Fruit fly (Drosophila melanogaster): ENCODE data around the gene Six4.
A peak's percentile ranks its signal among the peaks of the same experiment; 100 is the strongest.

Gene Six4

dm6 chr3L:20761482-20761881, 31.1 kb downstream of the Six4 start:
- TF ChIP-seq CG12104 (GFP tag; optimal IDR thresholded peaks at IDR 0.05), result no peak
- TF ChIP-seq hb (GFP tag; IDR thresholded peaks at IDR 0.05; ENCODE audit: partially characterized antibody), result 0 out of 3 replicates have a peak, but pooled peaks have one; percentile 54
- no peak for TF ChIP-seq Lim3 (GFP tag; IDR thresholded peaks at IDR 0.05)

DNA sequence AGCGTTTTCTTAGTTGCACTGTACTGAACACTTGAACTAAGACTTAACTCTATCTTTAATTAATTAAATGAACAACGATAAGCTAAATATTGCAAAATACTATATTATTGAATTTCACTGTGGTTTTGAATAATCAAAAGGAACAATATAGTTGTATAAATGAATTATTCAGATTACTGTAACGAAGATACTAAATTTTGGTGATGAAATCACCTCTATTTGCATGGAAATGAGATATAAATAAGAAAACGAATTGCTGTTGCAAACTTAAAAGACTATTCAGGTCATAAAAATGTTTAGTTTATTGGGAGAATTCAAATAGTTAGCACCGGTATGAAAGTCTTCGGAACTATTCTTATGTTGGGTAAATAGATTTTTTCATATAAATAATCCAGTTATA, 34.0 kb downstream of the Six4 start, which contains the start of gene CG43251:
TSS of gene CG43251 (plus strand) at position 301 of the 400 bp plus-strand sequence.
- TF ChIP-seq CG6683 (GFP tag; optimal IDR thresholded peaks at IDR 0.05) (no peak), CG30020 (tag; optimal IDR thresholded peaks at IDR 0.05) (no peak), CG12391 (tag; optimal IDR thresholded peaks at IDR 0.05) (no peak), Eip74EF (GFP tag; optimal IDR thresholded peaks at IDR 0.05) (no peak), CG6689 (GFP tag; IDR thresholded peaks at IDR 0.05) (no peak), zen (tag; optimal IDR thresholded peaks at IDR 0.05) (no peak), CG17385 (GFP tag; optimal IDR thresholded peaks at IDR 0.05) (no peak), Dref (GFP tag; IDR thresholded peaks at IDR 0.05) (no peak), fu2 (GFP tag; optimal IDR thresholded peaks at IDR 0.05) (no peak), esg (GFP tag; conservative IDR thresholded peaks at IDR 0.05) (no peak), CG12236 (GFP tag; optimal IDR thresholded peaks at IDR 0.05) (no peak), CG18011 (GFP tag; optimal IDR thresholded peaks at IDR 0.05) (no peak), crc (GFP tag; optimal IDR thresholded peaks at IDR 0.05) (no peak), CG15269 (tag; optimal IDR thresholded peaks at IDR 0.05) (no peak), stwl (tag; optimal IDR thresholded peaks at IDR 0.05) (no peak), Gug (GFP tag; IDR thresholded peaks at IDR 0.05) (no peak), br (optimal IDR thresholded peaks at IDR 0.05) (no peak)

DNA sequence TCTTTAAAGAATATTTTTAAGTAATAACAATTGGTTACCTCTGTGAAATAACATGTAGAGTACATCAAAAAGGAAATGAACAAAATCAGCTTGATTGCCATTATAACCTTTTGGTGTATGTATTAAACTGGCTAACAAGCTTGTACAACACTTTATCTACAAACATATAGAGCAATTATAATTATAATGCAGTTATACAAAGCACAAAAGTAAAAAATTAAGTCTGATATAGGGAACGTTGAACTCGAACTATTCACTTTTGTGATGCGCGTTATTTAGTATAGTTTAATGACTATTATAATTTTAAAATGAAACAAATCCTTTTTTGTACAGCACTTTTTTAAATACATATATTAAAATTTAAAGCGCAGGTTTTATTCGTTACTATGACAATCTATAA, 37.0 kb downstream of the Six4 start, which contains the start of gene CG33912:
TSS of gene CG33912 (minus strand) at position 101 of the 400 bp plus-strand sequence.
- TF ChIP-seq CG18262 (tag; optimal IDR thresholded peaks at IDR 0.05) (no peak), CG9876 (GFP tag; optimal IDR thresholded peaks at IDR 0.05) (no peak), CG12071 (GFP tag; optimal IDR thresholded peaks at IDR 0.05) (no peak), Atf3 (GFP tag; optimal IDR thresholded peaks at IDR 0.05) (no peak), CG12236 (GFP tag; optimal IDR thresholded peaks at IDR 0.05) (no peak), Hr3 (GFP tag; optimal IDR thresholded peaks at IDR 0.05) (no peak), Hr39 (optimal IDR thresholded peaks at IDR 0.05) (no peak), HLH4C (GFP tag; IDR thresholded peaks at IDR 0.05; ENCODE audit: partially characterized antibody) (no peak), CoRest (tag; optimal IDR thresholded peaks at IDR 0.05) (no peak), CG18599 (GFP tag; optimal IDR thresholded peaks at IDR 0.05) (no peak), tup (GFP tag; optimal IDR thresholded peaks at IDR 0.05) (no peak), gt (GFP tag; IDR thresholded peaks at IDR 0.05) (no peak), Poxn (GFP tag; IDR thresholded peaks at IDR 0.05) (no peak)

dm6 chr3L:20752964-20753363, 39.6 kb downstream of the Six4 start:
- peak; percentile 35; the same call in 1 of the 2 replicates for TF ChIP-seq onecut (GFP tag; IDR thresholded peaks at IDR 0.05)
- peak; percentile 68 for TF ChIP-seq CG13775 (GFP tag; optimal IDR thresholded peaks at IDR 0.05)
- no peak for TF ChIP-seq trh (GFP tag; optimal IDR thresholded peaks at IDR 0.05)
- TF ChIP-seq Med (GFP tag), result peak; percentile 49
- TF ChIP-seq Hmr (GFP tag; optimal IDR thresholded peaks at IDR 0.05), result no peak
- peak; percentile 80 for TF ChIP-seq abd-A (tag; optimal IDR thresholded peaks at IDR 0.05)
- peak; percentile 68 for TF ChIP-seq CG13894 (tag; optimal IDR thresholded peaks at IDR 0.05)

All from whole organism, embryonic.